Worm (Caenorhabditis elegans) whole organism, mixed stage, embryonic: ENCODE measurements around the gene arf-1.

Experiments used
- blmp-1 ChIP-seq: fragments of 150-350 bp; optimal IDR thresholded peaks from 2 replicates; lab custom pipeline; 2014; ENCODE audit warnings: missing biosample characterization, missing genetic modification characterization
- nhr-237 ChIP-seq: fragments of 150-350 bp; optimal IDR thresholded peaks from 2 replicates; lab custom pipeline; 2014; ENCODE audit warnings: missing biosample characterization, missing genetic modification characterization
- unc-39 ChIP-seq: fragments of 150-350 bp; optimal IDR thresholded peaks from 2 replicates; lab custom pipeline; 2014; ENCODE audit warnings: missing biosample characterization, missing genetic modification characterization
- unc-62 ChIP-seq: fragments of 150-350 bp; optimal IDR thresholded peaks from 2 replicates; lab custom pipeline; 2014; ENCODE audit warnings: missing biosample characterization, missing genetic modification reagents, missing genetic modification characterization
- ztf-11 ChIP-seq: fragments of 150-350 bp; optimal IDR thresholded peaks from 2 replicates; lab custom pipeline; 2014; ENCODE audit warnings: missing biosample characterization, missing genetic modification characterization

ce11 chrIII:5711881-5712643, 2.6 kb upstream of the arf-1 start:
- TF ChIP-seq unc-39 (no peak), unc-62 (GFP tag; lab: Kevin White, UChicago) (no peak), ztf-11 (tag; lab: Kevin White, UChicago) (no peak), blmp-1 (tag; lab: Kevin White, UChicago) (no peak), nhr-237 (no peak)
